Fruit fly (Drosophila melanogaster): ENCODE measurements around the gene pum.

Gene pum

DNA sequence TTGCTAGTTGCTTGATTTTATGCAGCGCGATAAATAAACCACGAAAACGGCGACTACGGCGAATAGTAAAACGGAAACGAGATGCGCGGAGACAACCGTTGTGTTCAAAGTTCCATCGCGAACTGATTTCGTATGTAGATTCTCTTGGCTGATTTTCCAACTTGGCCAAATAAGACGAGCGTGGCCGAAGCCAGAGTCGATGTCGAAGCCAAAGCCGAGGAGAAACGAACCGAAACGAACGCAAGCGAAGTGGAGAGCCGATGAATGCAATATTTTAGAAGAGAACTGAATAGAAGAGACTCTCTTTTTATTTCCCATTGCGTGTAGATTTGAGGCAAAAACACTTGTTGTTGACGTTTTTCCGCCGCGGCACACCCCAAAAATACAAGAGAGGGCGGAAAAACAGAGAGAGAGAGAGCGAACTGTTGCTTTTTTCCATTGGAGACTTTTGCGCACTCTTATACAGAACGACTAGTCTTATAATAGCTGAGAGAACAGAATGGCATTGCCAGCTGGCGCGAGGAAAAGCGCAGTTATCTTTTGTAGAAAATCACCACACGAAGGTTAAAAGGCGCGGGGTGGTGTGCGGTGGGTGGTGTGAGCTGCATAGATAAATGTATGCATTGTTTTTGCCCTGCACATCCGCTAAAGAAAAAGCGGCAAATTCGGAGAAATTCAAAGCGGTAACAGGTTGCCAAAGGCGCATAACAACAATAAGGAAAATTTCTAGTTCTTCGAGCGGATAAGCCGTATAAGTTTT lies 79.5 kb downstream of the pum start (continued):
- TF ChIP-seq CG11456 (GFP tag; IDR thresholded peaks at IDR 0.05): no peak
- TF ChIP-seq Rfx (GFP tag; IDR thresholded peaks at IDR 0.05): no peak; the same call in 1 of the 2 replicates
- no peak for TF ChIP-seq row (GFP tag; IDR thresholded peaks at IDR 0.05)
- peak; percentile 41; the same call in 1 of the 3 replicates for TF ChIP-seq z (GFP tag; IDR thresholded peaks at IDR 0.05)
- peak; percentile 34; the same call in 2 of the 3 replicates for TF ChIP-seq so (GFP tag; IDR thresholded peaks at IDR 0.05)
- TF ChIP-seq CG17359 (tag; optimal IDR thresholded peaks at IDR 0.05): peak; percentile 10
- no peak for TF ChIP-seq fd102C (GFP tag; optimal IDR thresholded peaks at IDR 0.05)
- peak; percentile 53 for TF ChIP-seq tna (GFP tag; IDR thresholded peaks at IDR 0.05; ENCODE audit: partially characterized antibody)
- no peak for TF ChIP-seq tio (GFP tag; optimal IDR thresholded peaks at IDR 0.05)
- no peak for TF ChIP-seq CG11398 (GFP tag; optimal IDR thresholded peaks at IDR 0.05)
- TF ChIP-seq CG7357 (GFP tag; IDR thresholded peaks at IDR 0.05): no peak
- no peak for TF ChIP-seq NfI (GFP tag; optimal IDR thresholded peaks at IDR 0.05)
- no peak for TF ChIP-seq CG13123 (GFP tag; optimal IDR thresholded peaks at IDR 0.05)
- no peak for TF ChIP-seq CG9437 (GFP tag; optimal IDR thresholded peaks at IDR 0.05)
- TF ChIP-seq CG3281 (GFP tag; optimal IDR thresholded peaks at IDR 0.05): no peak
- TF ChIP-seq B-H1 (GFP tag; IDR thresholded peaks at IDR 0.05): no peak
- TF ChIP-seq esg (GFP tag; conservative IDR thresholded peaks at IDR 0.05): no peak
- TF ChIP-seq bcd (GFP tag; optimal IDR thresholded peaks at IDR 0.05): no peak
- TF ChIP-seq CG3726 (GFP tag; IDR thresholded peaks at IDR 0.05): no peak
- TF ChIP-seq CG12659 (GFP tag; optimal IDR thresholded peaks at IDR 0.05): no peak
- peak; percentile 58 for TF ChIP-seq nom (GFP tag; optimal IDR thresholded peaks at IDR 0.05)
- no peak for TF ChIP-seq CG4820 (GFP tag; optimal IDR thresholded peaks at IDR 0.05)
- TF ChIP-seq CG1529 (GFP tag; optimal IDR thresholded peaks at IDR 0.05): peak; percentile 23
- TF ChIP-seq CG5245 (GFP tag; optimal IDR thresholded peaks at IDR 0.05): no peak
- TF ChIP-seq prd (optimal IDR thresholded peaks at IDR 0.05): no peak
- TF ChIP-seq prd (GFP tag; IDR thresholded peaks at IDR 0.05): no peak
- no peak for TF ChIP-seq CG9797 (GFP tag; optimal IDR thresholded peaks at IDR 0.05)
- TF ChIP-seq CG3995 (GFP tag; optimal IDR thresholded peaks at IDR 0.05): no peak
- no peak for TF ChIP-seq Lpt (GFP tag; optimal IDR thresholded peaks at IDR 0.05)
- TF ChIP-seq CG33213 (GFP tag; optimal IDR thresholded peaks at IDR 0.05): no peak
- no peak for TF ChIP-seq h (optimal IDR thresholded peaks at IDR 0.05)
- no peak for TF ChIP-seq CG7271 (tag; optimal IDR thresholded peaks at IDR 0.05)
- peak; percentile 23 for TF ChIP-seq CG5180 (GFP tag; optimal IDR thresholded peaks at IDR 0.05)
- TF ChIP-seq B-H2 (GFP tag; optimal IDR thresholded peaks at IDR 0.05): peak; percentile 50
- TF ChIP-seq CG4424 (GFP tag; optimal IDR thresholded peaks at IDR 0.05): no peak
- TF ChIP-seq pros (GFP tag; optimal IDR thresholded peaks at IDR 0.05): peak; percentile 71
- TF ChIP-seq NK7.1 (GFP tag; optimal IDR thresholded peaks at IDR 0.05): no peak
- no peak for TF ChIP-seq CG18619 (GFP tag; optimal IDR thresholded peaks at IDR 0.05)
- TF ChIP-seq zfh2 (GFP tag; optimal IDR thresholded peaks at IDR 0.05): no peak
- TF ChIP-seq her (GFP tag; optimal IDR thresholded peaks at IDR 0.05): no peak
- no peak for TF ChIP-seq CG9876 (GFP tag; optimal IDR thresholded peaks at IDR 0.05)
- no peak for TF ChIP-seq CG10267 (tag; optimal IDR thresholded peaks at IDR 0.05)
- no peak for TF ChIP-seq chn (GFP tag; optimal IDR thresholded peaks at IDR 0.05)
- no peak for TF ChIP-seq CG9817 (tag; optimal IDR thresholded peaks at IDR 0.05)
- no peak for TF ChIP-seq Lim3 (GFP tag; IDR thresholded peaks at IDR 0.05)
- TF ChIP-seq YL-1 (GFP tag; optimal IDR thresholded peaks at IDR 0.05): no peak
- peak; percentile 21 for TF ChIP-seq nau (GFP tag; optimal IDR thresholded peaks at IDR 0.05)
- no peak for TF ChIP-seq fd96Cb (tag; optimal IDR thresholded peaks at IDR 0.05)
- no peak for TF ChIP-seq HmgD (GFP tag; optimal IDR thresholded peaks at IDR 0.05)
- TF ChIP-seq chinmo (GFP tag; IDR thresholded peaks at IDR 0.05; ENCODE audit: partially characterized antibody): peak; percentile 95
- TF ChIP-seq MBD-R2 (GFP tag; IDR thresholded peaks at IDR 0.05): no peak
